Worm (Caenorhabditis elegans) whole organism, L4 larva: ENCODE data around the gene W04H10.5.

Experiments used
- F37D6.2 ChIP-seq: sonication (generic microtip); optimal IDR thresholded peaks from 2 replicates; lab custom pipeline; 2016; ENCODE audit warnings: mild to moderate bottlenecking, missing genetic modification characterization, missing compliant biosample characterization
- aly-2 ChIP-seq: sonication (generic microtip); optimal IDR thresholded peaks from 2 replicates; lab custom pipeline; 2018; ENCODE audit warnings: missing biosample characterization, missing genetic modification characterization
- ama-1 ChIP-seq: fragments of 150-350 bp; optimal IDR thresholded peaks from 2 replicates; lab custom pipeline; 2014; ENCODE audit warnings: inconsistent platforms, mixed read lengths
- attf-4 ChIP-seq: sonication (generic microtip); optimal IDR thresholded peaks from 3 replicates; lab custom pipeline; 2017; ENCODE audit warnings: missing biosample characterization, missing genetic modification characterization
- fos-1 ChIP-seq: fragments of 150-350 bp; optimal IDR thresholded peaks from 2 replicates; lab custom pipeline; 2014; ENCODE audit warnings: missing biosample characterization, missing genetic modification characterization
- lin-39 ChIP-seq: fragments of 150-350 bp; optimal IDR thresholded peaks from 2 replicates; lab custom pipeline; 2014; ENCODE audit warnings: missing biosample characterization, missing genetic modification reagents, missing genetic modification characterization
- mxl-2 ChIP-seq: fragments of 200-800 bp; sonication (Bioruptor generic); conservative IDR thresholded peaks from 2 replicates; pipeline ENCODE4 v1.3.6; 2022; ENCODE audit warnings: missing genetic modification reagents, missing genetic modification characterization, missing compliant biosample characterization
- nhr-11 ChIP-seq: fragments of 150-350 bp; optimal IDR thresholded peaks from 2 replicates; lab custom pipeline; 2014; ENCODE audit warnings: missing biosample characterization, missing genetic modification characterization
- pqm-1 ChIP-seq: sonication (generic microtip); optimal IDR thresholded peaks from 2 replicates; lab custom pipeline; 2017; ENCODE audit warnings: missing biosample characterization, missing genetic modification characterization
- unc-62 ChIP-seq, 3 experiments: fragments of 150-350 bp in 1 of 3; sonication (generic microtip); optimal IDR thresholded peaks in 2 of 3; peaks in 1 of 3; 1 replicate in 1 of 3; 2 replicates in 2 of 3; lab custom pipeline; 2014 to 2017; ENCODE audit warnings: missing biosample characterization in 3 of 3, missing genetic modification characterization in 3 of 3, missing genetic modification reagents in 3 of 3, missing genotype in 1 of 3
- vab-7 ChIP-seq: fragments of 200-800 bp; sonication (Bioruptor generic); IDR thresholded peaks from 2 replicates; pipeline ENCODE4 v1.3.6; 2022; ENCODE audit warnings: missing genetic modification reagents, missing genetic modification characterization, missing compliant biosample characterization
- zip-11 ChIP-seq: fragments of 200-800 bp; sonication (Bioruptor generic); IDR thresholded peaks from 2 replicates; pipeline ENCODE4 v1.3.6; 2022; ENCODE audit warnings: missing genetic modification characterization, missing compliant biosample characterization
- ztf-11 ChIP-seq: fragments of 150-350 bp; optimal IDR thresholded peaks from 2 replicates; lab custom pipeline; 2014; ENCODE audit warnings: missing biosample characterization, missing genetic modification characterization

ce11 chrII:643733-644132 is 37.6 kb downstream of the W04H10.5 start:
- TF ChIP-seq mxl-2 (GFP tag; lab: Robert Waterston, UW) (no peak), fos-1 (tag; lab: Kevin White, UChicago) (no peak), zip-11 (GFP tag; lab: Robert Waterston, UW) (no peak), nhr-11 (tag; lab: Kevin White, UChicago) (no peak), unc-62 (GFP tag; optimal IDR thresholded peaks at IDR 0.05 in 1 of 2; lab: Kevin White, UChicago) (no peak), unc-62 (tag; optimal IDR thresholded peaks at IDR 0.05; lab: Kevin White, UChicago) (no peak), pqm-1 (tag; lab: Kevin White, UChicago) (no peak), aly-2 (tag; lab: Kevin White, UChicago) (no peak), lin-39 (tag; lab: Kevin White, UChicago) (no peak), F37D6.2 (tag; lab: Kevin White, UChicago) (no peak), attf-4 (tag; lab: Kevin White, UChicago) (no peak), vab-7 (no peak), ztf-11 (no peak), ama-1 (lab: Kevin White, UChicago) (no peak)
